Worm (Caenorhabditis elegans): ENCODE data around the gene cdr-1.

DNA sequence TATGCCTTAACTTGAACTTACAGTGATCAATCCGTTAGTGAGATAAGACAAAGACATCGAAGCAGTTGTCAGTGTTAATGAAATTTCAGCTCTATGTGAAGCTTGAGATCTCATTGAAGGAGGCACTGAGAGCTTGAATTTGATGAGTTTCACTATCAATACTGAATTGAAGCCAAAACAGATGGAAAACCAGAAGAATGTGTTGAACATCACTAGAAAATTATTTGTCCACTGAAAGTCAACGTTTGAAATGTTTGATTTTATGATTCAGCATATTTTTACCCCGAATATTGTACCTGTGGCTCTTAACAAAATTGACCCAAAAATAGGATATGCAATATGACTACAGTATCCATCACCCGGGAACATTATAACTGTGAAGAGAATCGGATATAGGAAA lies 49.7 kb downstream of the cdr-1 start:
- TF ChIP-seq unc-39 (tag; optimal IDR thresholded peaks at IDR 0.05) (no peak), nhr-10 (tag; optimal IDR thresholded peaks at IDR 0.05) (no peak), zip-11 (GFP tag; IDR thresholded peaks at IDR 0.05) (no peak), ama-1 (optimal IDR thresholded peaks at IDR 0.05) (no peak), daf-12 (tag; optimal IDR thresholded peaks at IDR 0.05) (no peak), ceh-28 (tag; optimal IDR thresholded peaks at IDR 0.05) (no peak), skn-1 (tag; optimal IDR thresholded peaks at IDR 0.05) (no peak), F44E2.7 (GFP tag; IDR thresholded peaks at IDR 0.05) (no peak)
